Worm (Caenorhabditis elegans) whole organism, mixed stage, embryonic: Measurements from ENCODE around the gene F46B6.10.

Experiments used
- M03D4.4 ChIP-seq: sonication (generic microtip); optimal IDR thresholded peaks from 2 replicates; lab custom pipeline; 2017; ENCODE audit warnings: mild to moderate bottlenecking, missing genetic modification characterization, missing compliant biosample characterization
- bed-3 ChIP-seq: fragments of 200-800 bp; sonication (Bioruptor generic); optimal IDR thresholded peaks from 3 replicates; lab custom pipeline; 2018; ENCODE audit warnings: mild to moderate bottlenecking, missing genetic modification characterization, moderate library complexity, missing compliant biosample characterization
- blmp-1 ChIP-seq: fragments of 150-350 bp; optimal IDR thresholded peaks from 2 replicates; lab custom pipeline; 2014; ENCODE audit warnings: missing biosample characterization, missing genetic modification characterization
- ceh-83 ChIP-seq: fragments of 200-800 bp; sonication (Bioruptor generic); optimal IDR thresholded peaks from 2 replicates; lab custom pipeline; 2018; ENCODE audit warnings: mild to moderate bottlenecking, missing genetic modification characterization, missing compliant biosample characterization
- ces-1 ChIP-seq: fragments of 150-350 bp; optimal IDR thresholded peaks from 2 replicates; lab custom pipeline; 2014; ENCODE audit warnings: missing biosample characterization, missing genetic modification reagents, missing genetic modification characterization
- cnd-1 ChIP-seq: fragments of 200-800 bp; sonication (Bioruptor generic); optimal IDR thresholded peaks from 2 replicates; lab custom pipeline; 2018; ENCODE audit warnings: mild to moderate bottlenecking, missing genetic modification characterization, missing compliant biosample characterization
- drap-1 ChIP-seq: fragments of 200-800 bp; sonication (Bioruptor generic); optimal IDR thresholded peaks from 3 replicates; lab custom pipeline; 2018; ENCODE audit warnings: mild to moderate bottlenecking, missing genetic modification characterization, missing compliant biosample characterization
- elt-1 ChIP-seq: sonication (generic microtip); optimal IDR thresholded peaks from 2 replicates; lab custom pipeline; 2017; ENCODE audit warnings: missing genetic modification characterization, mild to moderate bottlenecking, missing compliant biosample characterization, antibody characterized with exemption, moderate library complexity, borderline replicate concordance; ENCODE audit not compliant: insufficient read depth
- elt-3 ChIP-seq: fragments of 150-350 bp; optimal IDR thresholded peaks from 2 replicates; lab custom pipeline; 2014; ENCODE audit warnings: missing biosample characterization, missing genetic modification characterization
- flh-1 ChIP-seq: fragments of 200-800 bp; sonication (Bioruptor generic); optimal IDR thresholded peaks from 2 replicates; lab custom pipeline; 2018; ENCODE audit warnings: mild to moderate bottlenecking, missing genetic modification characterization, moderate library complexity, missing compliant biosample characterization
- ham-2 ChIP-seq: fragments of 200-800 bp; sonication (Bioruptor generic); optimal IDR thresholded peaks from 2 replicates; lab custom pipeline; 2018; ENCODE audit warnings: mild to moderate bottlenecking, missing genetic modification characterization, missing compliant biosample characterization
- hlh-1 ChIP-seq: fragments of 150-350 bp; optimal IDR thresholded peaks from 2 replicates; lab custom pipeline; 2014; ENCODE audit warnings: missing biosample characterization, missing genetic modification reagents, missing genetic modification characterization
- lin-13 ChIP-seq: fragments of 150-350 bp; optimal IDR thresholded peaks from 2 replicates; lab custom pipeline; 2014; ENCODE audit warnings: missing biosample characterization, missing genetic modification characterization
- lsy-2 ChIP-seq: fragments of 150-350 bp; optimal IDR thresholded peaks from 2 replicates; lab custom pipeline; 2014; ENCODE audit warnings: missing biosample characterization, missing genetic modification characterization
- mab-5 ChIP-seq: fragments of 150-350 bp; optimal IDR thresholded peaks from 2 replicates; lab custom pipeline; 2014; ENCODE audit warnings: missing biosample characterization, missing genetic modification characterization
- mep-1 ChIP-seq: fragments of 150-350 bp; optimal IDR thresholded peaks from 2 replicates; lab custom pipeline; 2017; ENCODE audit warnings: missing biosample characterization, missing genetic modification reagents, missing genetic modification characterization, inconsistent platforms
- nhr-12 ChIP-seq: fragments of 150-350 bp; optimal IDR thresholded peaks from 2 replicates; lab custom pipeline; 2014; ENCODE audit warnings: missing biosample characterization, missing genetic modification characterization
- nhr-2 ChIP-seq: fragments of 150-350 bp; optimal IDR thresholded peaks from 2 replicates; lab custom pipeline; 2014; ENCODE audit warnings: missing biosample characterization, missing genetic modification characterization
- nhr-237 ChIP-seq: fragments of 150-350 bp; optimal IDR thresholded peaks from 2 replicates; lab custom pipeline; 2014; ENCODE audit warnings: missing biosample characterization, missing genetic modification characterization
- nhr-28 ChIP-seq: fragments of 150-350 bp; optimal IDR thresholded peaks from 2 replicates; lab custom pipeline; 2014; ENCODE audit warnings: missing biosample characterization, missing genetic modification characterization
- nhr-76 ChIP-seq: sonication (generic microtip); optimal IDR thresholded peaks from 2 replicates; lab custom pipeline; 2017; ENCODE audit warnings: missing biosample characterization, missing genetic modification characterization
- pha-4 ChIP-seq: fragments of 150-350 bp; optimal IDR thresholded peaks from 2 replicates; lab custom pipeline; 2018; ENCODE audit warnings: missing biosample characterization, missing genetic modification reagents, missing genetic modification characterization
- sem-2 ChIP-seq: fragments of 200-800 bp; sonication (Bioruptor generic); optimal IDR thresholded peaks from 2 replicates; lab custom pipeline; 2018; ENCODE audit warnings: mild to moderate bottlenecking, missing genetic modification characterization, missing compliant biosample characterization
- snpc-4 ChIP-seq: fragments of 150-350 bp; optimal IDR thresholded peaks from 2 replicates; lab custom pipeline; 2014; ENCODE audit warnings: missing biosample characterization, missing genetic modification characterization
- tbx-8 ChIP-seq: fragments of 200-800 bp; sonication (Bioruptor generic); optimal IDR thresholded peaks from 2 replicates; lab custom pipeline; 2018; ENCODE audit warnings: mild to moderate bottlenecking, missing genetic modification characterization, moderate library complexity, missing compliant biosample characterization
- unc-120 ChIP-seq: sonication (generic microtip); optimal IDR thresholded peaks from 2 replicates; lab custom pipeline; 2017; ENCODE audit warnings: missing genetic modification characterization, missing compliant biosample characterization; ENCODE audit not compliant: poor library complexity, severe bottlenecking
- ztf-11 ChIP-seq: fragments of 150-350 bp; optimal IDR thresholded peaks from 2 replicates; lab custom pipeline; 2014; ENCODE audit warnings: missing biosample characterization, missing genetic modification characterization

F46B6.10 gene

DNA sequence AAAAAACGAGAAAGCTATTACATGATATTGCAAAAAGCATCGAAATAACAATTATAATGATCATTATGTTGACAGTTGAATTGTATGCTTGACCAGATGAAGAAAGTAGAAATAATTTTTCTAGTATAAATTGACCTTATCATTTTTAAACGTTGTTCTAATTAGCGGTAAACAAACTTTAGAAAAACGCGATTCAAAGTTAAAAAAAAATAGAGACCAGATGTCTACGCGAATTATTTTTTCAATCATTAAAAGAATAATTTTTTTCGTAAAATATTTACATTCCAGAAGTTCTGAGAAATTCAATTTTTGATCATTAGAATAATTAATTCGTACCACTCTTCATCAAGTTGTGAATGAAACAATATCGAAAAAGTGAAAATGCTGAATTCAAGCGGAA lies at the start of gene F46B6.10:
F46B6.10 (minus strand) TSS at position 101 of the 400 bp plus-strand sequence.
- TF ChIP-seq lsy-2 (tag; lab: Kevin White, UChicago) (no peak), nhr-76 (tag; lab: Kevin White, UChicago) (no peak), mab-5 (tag; lab: Kevin White, UChicago) (no peak), unc-120 (tag; lab: Kevin White, UChicago) (no peak), M03D4.4 (tag; lab: Kevin White, UChicago) (no peak), cnd-1 (no peak), ham-2 (no peak), bed-3 (no peak)

DNA sequence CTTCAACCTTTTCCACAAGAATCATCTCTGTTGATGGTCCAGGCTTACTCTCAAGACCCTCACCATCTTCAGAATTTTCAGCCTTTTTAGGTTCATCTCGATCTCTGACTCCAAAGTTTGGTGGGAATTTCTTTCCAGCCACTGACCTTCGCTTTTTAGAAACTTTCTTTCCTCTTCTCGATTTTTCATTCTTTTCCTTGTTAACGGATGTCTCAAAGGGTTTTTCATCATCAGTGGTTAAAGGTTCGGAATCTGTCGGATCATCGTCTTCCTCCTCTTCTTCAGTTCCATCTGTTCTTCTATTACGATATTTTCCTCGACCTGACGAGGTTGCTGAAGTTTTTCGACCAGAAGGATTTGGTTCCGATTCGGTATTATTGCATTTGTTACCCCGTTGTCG lies 46.7 kb upstream of the F46B6.10 start:
- TF ChIP-seq hlh-1 (tag; lab: Kevin White, UChicago) (no peak), bed-3 (no peak), drap-1 (no peak), M03D4.4 (tag; lab: Kevin White, UChicago) (no peak), pha-4 (tag; lab: Kevin White, UChicago) (no peak), ztf-11 (tag; lab: Kevin White, UChicago) (no peak), blmp-1 (tag; lab: Kevin White, UChicago) (no peak), flh-1 (no peak), nhr-28 (tag; lab: Kevin White, UChicago) (no peak), elt-3 (tag; lab: Kevin White, UChicago) (no peak), ham-2 (no peak), cnd-1 (no peak)

DNA sequence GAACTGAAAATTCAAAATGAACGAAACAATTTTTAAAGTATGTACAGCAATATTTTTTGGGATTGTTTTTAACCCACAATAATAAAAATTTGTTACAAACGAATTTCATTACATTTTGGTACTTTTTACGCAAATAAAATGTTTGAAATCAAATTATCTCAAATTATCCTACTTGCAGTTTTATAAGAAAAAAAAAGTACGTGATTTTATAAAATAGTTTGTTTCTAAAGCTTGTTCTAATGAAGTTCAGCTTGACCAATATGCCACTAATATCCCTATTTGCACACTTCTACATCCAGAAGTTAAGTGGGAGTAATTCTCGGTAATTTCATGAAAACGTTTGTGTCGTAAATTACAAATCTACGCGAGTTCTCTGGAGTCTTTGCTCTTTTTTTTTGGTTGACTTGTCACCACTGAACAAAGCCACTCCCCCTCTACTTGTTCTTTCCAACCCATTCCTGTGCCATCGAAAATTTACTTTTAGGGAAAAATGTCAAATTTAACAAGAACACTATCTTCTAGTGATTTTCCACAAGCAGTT lies 41.6 kb upstream of the F46B6.10 start, which contains the start of gene sru-8:
sru-8 (plus strand) TSS at position 491 of the 541 bp plus-strand sequence.
- TF ChIP-seq ces-1 (GFP tag; lab: Kevin White, UChicago) (no peak), tbx-8 (GFP tag; lab: Kevin White, UChicago) (no peak)

DNA sequence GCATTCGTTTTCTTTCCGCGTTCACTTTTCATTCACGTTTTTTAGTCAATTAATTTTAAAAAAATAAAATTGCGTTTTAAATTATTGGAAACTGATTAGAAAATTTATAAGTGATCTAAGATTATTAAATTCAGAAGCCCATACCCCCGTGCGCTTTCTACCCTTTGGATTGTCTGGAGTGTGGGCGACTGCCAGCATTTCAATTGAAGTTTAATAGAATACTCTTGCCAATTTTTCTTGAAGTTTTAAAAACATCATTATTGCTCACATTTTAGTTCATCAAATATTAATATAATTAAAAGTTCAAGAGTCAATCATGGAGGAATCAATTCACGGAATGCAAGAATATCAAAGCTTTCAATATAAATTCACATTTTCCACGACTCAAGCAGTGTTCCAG lies 39.5 kb upstream of the F46B6.10 start, which contains the start of gene sru-36:
sru-36 (plus strand) TSS at position 301 of the 400 bp plus-strand sequence.
- TF ChIP-seq bed-3 (no peak), ceh-83 (GFP tag; lab: Kevin White, UChicago) (no peak), nhr-237 (tag; lab: Kevin White, UChicago) (no peak), drap-1 (no peak), lin-13 (tag; lab: Kevin White, UChicago) (no peak), unc-120 (tag; lab: Kevin White, UChicago) (no peak), nhr-28 (tag; lab: Kevin White, UChicago) (no peak), flh-1 (no peak), hlh-1 (tag; lab: Kevin White, UChicago) (no peak), ham-2 (no peak), tbx-8 (GFP tag; lab: Kevin White, UChicago) (no peak), elt-3 (tag; lab: Kevin White, UChicago) (no peak), nhr-2 (tag; lab: Kevin White, UChicago) (no peak), pha-4 (tag; lab: Kevin White, UChicago) (no peak), nhr-12 (tag; lab: Kevin White, UChicago) (no peak), mab-5 (tag; lab: Kevin White, UChicago) (no peak), sem-2 (GFP tag; lab: Kevin White, UChicago) (no peak), lsy-2 (tag; lab: Kevin White, UChicago) (no peak), snpc-4 (no peak), mep-1 (tag; lab: Kevin White, UChicago) (no peak)

DNA sequence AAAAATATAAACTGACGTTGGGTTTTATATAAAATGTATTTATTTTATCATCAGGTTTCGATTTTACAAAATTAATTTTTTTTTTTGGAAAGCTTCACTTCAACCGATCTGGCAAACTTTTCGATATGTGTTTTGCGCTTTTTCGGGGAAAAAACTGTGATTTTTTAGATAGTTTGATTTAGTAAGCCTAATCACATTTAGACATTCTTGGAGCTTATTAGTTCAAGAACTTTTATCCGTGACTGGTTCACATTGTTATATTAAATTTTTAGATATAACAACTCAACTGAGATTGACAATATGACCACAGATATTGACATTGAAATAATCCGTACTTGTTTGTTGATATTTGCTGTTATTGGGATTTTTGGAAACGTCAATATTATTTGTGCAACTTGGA lies 35.8 kb upstream of the F46B6.10 start, which contains the start of gene srsx-21:
srsx-21 (plus strand) TSS at position 301 of the 400 bp plus-strand sequence.
- TF ChIP-seq ceh-83 (GFP tag; lab: Kevin White, UChicago) (no peak), elt-1 (tag; lab: Kevin White, UChicago) (no peak), ztf-11 (tag; lab: Kevin White, UChicago) (no peak), nhr-2 (tag; lab: Kevin White, UChicago) (no peak), nhr-237 (tag; lab: Kevin White, UChicago) (no peak)

DNA sequence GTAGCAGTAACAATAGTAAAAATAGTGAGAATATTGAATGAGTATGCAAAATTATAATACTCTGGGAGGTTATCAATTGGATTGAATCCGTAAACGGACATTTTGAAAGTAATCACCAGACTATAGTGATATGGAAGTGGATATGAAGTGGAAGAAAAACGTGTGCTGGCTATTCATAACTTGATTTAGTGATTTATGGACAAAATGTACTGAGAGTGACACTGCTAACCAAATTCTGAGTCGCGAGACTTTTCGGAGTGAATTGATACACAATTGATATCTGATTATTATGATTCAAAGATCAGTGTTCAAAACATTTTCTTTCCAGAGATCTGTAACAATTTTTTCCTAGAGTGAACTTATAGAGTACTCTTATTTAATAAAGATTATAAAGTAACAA lies 34.1 kb upstream of the F46B6.10 start, which contains the start of gene sru-38:
sru-38 (minus strand) TSS at position 101 of the 400 bp plus-strand sequence.
- TF ChIP-seq unc-120 (tag; lab: Kevin White, UChicago) (no peak), flh-1 (no peak), snpc-4 (no peak)
